Worm (Caenorhabditis elegans) whole organism, early embryonic: ENCODE data around the gene kin-36.

Experiments
- B0310.2 ChIP-seq: sonication (generic microtip); optimal IDR thresholded peaks from 2 replicates; lab custom pipeline; 2016; ENCODE audit warnings: mild to moderate bottlenecking, missing genetic modification characterization, missing compliant biosample characterization
- F13C5.2 ChIP-seq: sonication (generic microtip); optimal IDR thresholded peaks from 2 replicates; lab custom pipeline; 2017; ENCODE audit warnings: mild to moderate bottlenecking, missing genetic modification characterization, inconsistent platforms, missing compliant biosample characterization
- ama-1 ChIP-seq: fragments of 150-350 bp; optimal IDR thresholded peaks from 2 replicates; lab custom pipeline; 2014
- ceh-36 ChIP-seq: sonication (generic microtip); optimal IDR thresholded peaks from 2 replicates; lab custom pipeline; 2016; ENCODE audit warnings: missing genetic modification characterization, inconsistent platforms, missing compliant biosample characterization
- ets-7 ChIP-seq: sonication (generic microtip); optimal IDR thresholded peaks from 2 replicates; lab custom pipeline; 2016; ENCODE audit warnings: missing genotype, missing genetic modification characterization, missing compliant biosample characterization
- flt-1 ChIP-seq: fragments of 200-800 bp; sonication (Bioruptor generic); IDR thresholded peaks from 2 replicates; pipeline ENCODE4 v1.3.6; 2022; ENCODE audit warnings: missing genetic modification characterization, missing compliant biosample characterization
- hmbx-1 ChIP-seq: sonication (generic microtip); optimal IDR thresholded peaks from 2 replicates; lab custom pipeline; 2016; ENCODE audit warnings: mild to moderate bottlenecking, missing genetic modification characterization, missing compliant biosample characterization
- hmg-4 ChIP-seq: fragments of 200-800 bp; sonication (Bioruptor generic); optimal IDR thresholded peaks from 2 replicates; lab custom pipeline; 2018; ENCODE audit warnings: mild to moderate bottlenecking, missing genetic modification characterization, missing compliant biosample characterization
- hnd-1 ChIP-seq: sonication (generic microtip); optimal IDR thresholded peaks from 2 replicates; lab custom pipeline; 2016; ENCODE audit warnings: missing genetic modification characterization, missing compliant biosample characterization
- pes-1 ChIP-seq: fragments of 200-800 bp; sonication (Bioruptor generic); IDR thresholded peaks from 2 replicates; pipeline ENCODE4 v1.3.6; 2022; ENCODE audit warnings: missing genetic modification reagents, missing genetic modification characterization, missing compliant biosample characterization
- scrt-1 ChIP-seq: fragments of 200-800 bp; sonication (Bioruptor generic); IDR thresholded peaks from 2 replicates; pipeline ENCODE4 v1.3.6; 2022; ENCODE audit warnings: missing genetic modification characterization, missing compliant biosample characterization
- tbx-11 ChIP-seq: fragments of 200-800 bp; sonication (Bioruptor generic); IDR thresholded peaks from 2 replicates; pipeline ENCODE4 v1.3.6; 2022; ENCODE audit warnings: missing genetic modification characterization, missing compliant biosample characterization
- tbx-37 ChIP-seq: fragments of 200-800 bp; sonication (Bioruptor generic); conservative IDR thresholded peaks from 2 replicates; pipeline ENCODE4 v1.3.6; 2022; ENCODE audit warnings: missing genetic modification reagents, missing genetic modification characterization, missing compliant biosample characterization

ce11 chrIV:4636001-4636400, 42.8 kb upstream of the kin-36 start, which contains the start of gene R105.5:
- TF ChIP-seq ama-1 (lab: Kevin White, UChicago) (no peak), tbx-37 (GFP tag; lab: Robert Waterston, UW) (no peak), flt-1 (GFP tag; lab: Robert Waterston, UW) (no peak), hmbx-1 (no peak), ceh-36 (tag; lab: Kevin White, UChicago) (no peak), hmg-4 (no peak), F13C5.2 (no peak), hnd-1 (tag; lab: Kevin White, UChicago) (no peak), pes-1 (GFP tag; lab: Robert Waterston, UW) (no peak), scrt-1 (GFP tag; lab: Robert Waterston, UW) (no peak), tbx-11 (no peak), ets-7 (tag; lab: Kevin White, UChicago) (no peak), B0310.2 (tag; lab: Kevin White, UChicago) (no peak)
